Worm (Caenorhabditis elegans) whole organism, L4/young adult: ENCODE results near the gene C23G10.7.

Experiments
- dao-5 ChIP-seq: sonication (generic microtip); optimal IDR thresholded peaks from 2 replicates; lab custom pipeline; 2016; ENCODE audit warnings: missing genotype, missing genetic modification characterization, moderate library complexity, missing compliant biosample characterization
- him-1 ChIP-seq: sonication (generic microtip); optimal IDR thresholded peaks from 2 replicates; lab custom pipeline; 2016; ENCODE audit warnings: missing genotype, missing genetic modification reagents, missing genetic modification characterization, missing compliant biosample characterization

DNA sequence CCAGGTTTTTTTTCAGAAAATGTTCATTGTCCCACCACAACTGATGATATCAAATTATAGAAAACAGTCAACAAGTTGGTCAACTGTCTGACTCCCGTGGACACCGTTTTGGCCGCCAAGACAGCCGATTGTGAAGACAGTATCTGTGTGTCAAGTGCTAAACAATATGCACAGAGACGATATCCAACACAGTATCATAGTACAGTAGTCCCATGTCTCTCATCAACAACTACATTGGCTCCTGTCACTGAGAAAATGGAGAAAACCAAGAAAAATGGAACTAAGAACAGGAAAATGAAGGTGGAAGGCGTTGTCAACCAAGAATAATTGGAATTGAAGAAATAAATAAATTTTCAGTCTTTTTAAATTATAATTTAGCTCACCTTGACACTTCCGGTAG, 49.5 kb downstream of the C23G10.7 start:
- TF ChIP-seq him-1 (tag; lab: Kevin White, UChicago) (no peak), dao-5 (tag; lab: Kevin White, UChicago) (no peak)
